Worm (Caenorhabditis elegans) whole organism, midembryonic: Measurements from ENCODE around the gene T22E5.1.

Experiments
- T22C8.4 ChIP-seq: fragments of 200-800 bp; sonication (Bioruptor generic); IDR thresholded peaks from 2 replicates; pipeline ENCODE4 v1.3.6; 2022; ENCODE audit warnings: missing genetic modification characterization, missing compliant biosample characterization
- cog-1 ChIP-seq: sonication (generic microtip); optimal IDR thresholded peaks from 2 replicates; lab custom pipeline; 2016; ENCODE audit warnings: missing genetic modification characterization, missing compliant biosample characterization
- flt-1 ChIP-seq: fragments of 200-800 bp; sonication (Bioruptor generic); IDR thresholded peaks from 2 replicates; pipeline ENCODE4 v1.3.6; 2022; ENCODE audit warnings: missing genetic modification characterization, missing compliant biosample characterization
- klf-2 ChIP-seq: fragments of 200-800 bp; sonication (Bioruptor generic); conservative IDR thresholded peaks from 2 replicates; pipeline ENCODE4 v1.3.6; 2022; ENCODE audit warnings: missing genetic modification reagents, missing genetic modification characterization, missing compliant biosample characterization
- ref-1 ChIP-seq: fragments of 200-800 bp; sonication (Bioruptor generic); conservative IDR thresholded peaks from 2 replicates; pipeline ENCODE4 v1.3.6; 2022; ENCODE audit warnings: missing genetic modification reagents, missing genetic modification characterization, missing compliant biosample characterization
- tab-1 ChIP-seq: fragments of 200-800 bp; sonication (Bioruptor generic); IDR thresholded peaks from 2 replicates; pipeline ENCODE4 v1.3.6; 2022; ENCODE audit warnings: missing genetic modification characterization, missing compliant biosample characterization
- ztf-23 ChIP-seq: fragments of 200-800 bp; sonication (Bioruptor generic); IDR thresholded peaks from 2 replicates; pipeline ENCODE4 v1.3.6; 2022; ENCODE audit warnings: missing genetic modification reagents, missing genetic modification characterization, missing compliant biosample characterization

- no peak for TF ChIP-seq ztf-23 (GFP tag; lab: Robert Waterston, UW)
- no peak for TF ChIP-seq T22C8.4
- TF ChIP-seq cog-1 (tag; lab: Kevin White, UChicago) = no peak
- no peak for TF ChIP-seq flt-1 (GFP tag; lab: Robert Waterston, UW)
- no peak for TF ChIP-seq ref-1 (GFP tag; lab: Robert Waterston, UW)
- no peak for TF ChIP-seq klf-2 (GFP tag; lab: Robert Waterston, UW)
- TF ChIP-seq tab-1 = no peak
These were observed 24.0 kb upstream of the T22E5.1 start for ce11 chrX:6388639-6389038.
